Worm (Caenorhabditis elegans): ENCODE results near the gene ZK1307.8.

DNA sequence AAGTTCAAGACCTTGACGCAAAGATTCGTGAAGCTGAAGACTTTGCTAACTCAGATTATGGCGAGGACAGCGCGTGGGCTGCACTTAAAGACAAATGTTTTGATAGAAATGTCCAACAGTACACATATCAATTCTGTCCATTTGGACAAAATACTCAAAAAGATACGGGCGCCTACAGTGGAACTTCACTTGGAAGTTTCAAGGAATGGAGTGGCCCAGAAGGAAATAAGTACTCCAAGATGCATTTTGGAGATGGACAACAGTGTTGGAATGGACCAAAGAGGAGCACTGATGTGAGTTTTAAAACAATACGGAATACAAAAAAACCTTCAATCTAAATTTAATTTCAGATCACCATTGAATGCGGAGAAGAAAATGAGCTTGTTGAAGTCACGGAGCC is 1.5 kb downstream of the ZK1307.8 start:
- TF ChIP-seq F52B5.7 (tag; optimal IDR thresholded peaks at IDR 0.05) (no peak), hsf-1 (GFP tag; IDR thresholded peaks at IDR 0.05) (no peak), ceh-58 (GFP tag; IDR thresholded peaks at IDR 0.05) (no peak), nfya-1 (tag; optimal IDR thresholded peaks at IDR 0.05; ENCODE audit: borderline replicate concordance, insufficient read depth) (no peak), attf-3 (GFP tag; conservative IDR thresholded peaks at IDR 0.05) (no peak), unc-62 (GFP tag; optimal IDR thresholded peaks at IDR 0.05) (no peak), chd-7 (tag; optimal IDR thresholded peaks at IDR 0.05) (no peak), B0035.1 (tag; optimal IDR thresholded peaks at IDR 0.05) (no peak), ets-4 (GFP tag; optimal IDR thresholded peaks at IDR 0.05) (no peak), nhr-80 (tag; optimal IDR thresholded peaks at IDR 0.05) (no peak), repo-1 (tag; optimal IDR thresholded peaks at IDR 0.05) (no peak), nhr-90 (tag; optimal IDR thresholded peaks at IDR 0.05) (no peak), ama-1 (optimal IDR thresholded peaks at IDR 0.05) (no peak), ama-1 (GFP tag; optimal IDR thresholded peaks at IDR 0.05) (no peak)
